Fruit fly (Drosophila melanogaster): ENCODE measurements around the gene CG42304.
A peak's percentile ranks its signal among the peaks of the same experiment; 100 is the strongest.

The CG42304 gene

DNA sequence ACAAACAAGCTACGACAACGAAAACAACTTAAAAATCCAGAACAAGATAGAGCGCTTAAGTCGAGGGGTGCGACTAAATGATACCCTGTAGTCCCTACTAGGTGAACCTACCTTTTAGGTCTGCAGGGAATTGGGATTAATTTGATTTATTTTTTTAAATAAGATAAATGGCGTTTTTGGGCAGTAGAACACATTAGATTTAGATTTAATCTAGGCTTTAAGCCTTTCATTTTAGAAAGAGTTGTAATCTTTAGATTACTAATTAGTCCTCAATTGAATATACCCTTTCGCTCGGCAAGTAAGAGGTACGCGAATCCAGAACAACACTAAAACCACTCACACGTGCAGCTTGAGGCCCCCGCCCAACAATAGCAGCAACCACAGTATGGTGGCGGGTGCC is 37.7 kb upstream of the CG42304 start (continued):
- TF ChIP-seq Met (GFP tag; optimal IDR thresholded peaks at IDR 0.05) (no peak), Gug (GFP tag; IDR thresholded peaks at IDR 0.05) (no peak), Hr38 (GFP tag; optimal IDR thresholded peaks at IDR 0.05) (no peak), CG3032 (tag; optimal IDR thresholded peaks at IDR 0.05) (peak; percentile 27), CG8632 (GFP tag; optimal IDR thresholded peaks at IDR 0.05) (no peak), fd85E (GFP tag; optimal IDR thresholded peaks at IDR 0.05) (no peak), svp (GFP tag) (peak; percentile 59), Eip78C (GFP tag) (peak; percentile 67), CG16779 (tag; optimal IDR thresholded peaks at IDR 0.05) (no peak), fkh (GFP tag; optimal IDR thresholded peaks at IDR 0.05) (no peak), CG6792 (GFP tag; optimal IDR thresholded peaks at IDR 0.05) (no peak), CG7368 (GFP tag; optimal IDR thresholded peaks at IDR 0.05) (no peak), esn (GFP tag; optimal IDR thresholded peaks at IDR 0.05) (peak; percentile 14), vri (GFP tag; optimal IDR thresholded peaks at IDR 0.05) (no peak), dac (GFP tag; optimal IDR thresholded peaks at IDR 0.05) (no peak), CG6854 (GFP tag; optimal IDR thresholded peaks at IDR 0.05) (no peak), CG11294 (GFP tag; IDR thresholded peaks at IDR 0.05) (no peak), lz (GFP tag; optimal IDR thresholded peaks at IDR 0.05) (no peak), Sox14 (GFP tag; optimal IDR thresholded peaks at IDR 0.05) (no peak), Sox102F (GFP tag; optimal IDR thresholded peaks at IDR 0.05) (no peak), CG10669 (GFP tag; optimal IDR thresholded peaks at IDR 0.05) (peak; percentile 14), CG31627 (GFP tag; optimal IDR thresholded peaks at IDR 0.05) (peak; percentile 5), achi (GFP tag; optimal IDR thresholded peaks at IDR 0.05) (no peak), Smox (GFP tag; optimal IDR thresholded peaks at IDR 0.05) (no peak)

DNA sequence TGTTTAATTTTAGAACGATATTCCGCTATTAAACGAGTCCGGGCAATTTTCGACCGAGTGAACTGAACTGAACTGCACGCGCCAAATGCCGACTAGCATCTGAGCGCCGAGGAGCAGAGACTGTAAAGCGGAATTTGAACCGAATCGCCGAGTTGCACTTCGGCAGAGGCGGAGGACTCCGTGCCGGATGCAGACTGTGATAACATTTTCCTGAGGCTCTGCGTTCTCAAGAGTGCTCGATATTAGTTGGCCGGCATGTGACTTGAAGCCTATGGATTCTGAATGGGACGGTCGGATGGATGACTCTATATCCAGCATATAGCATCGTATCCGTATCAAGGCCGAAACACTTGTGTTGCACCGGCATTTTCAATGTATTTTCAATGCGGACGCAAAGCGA is 21.9 kb upstream of the CG42304 start, which contains the start of gene Pxn:
Gene Pxn (minus strand): TSS at position 101 of the 400 bp plus-strand sequence.
- TF ChIP-seq Sox102F (GFP tag; optimal IDR thresholded peaks at IDR 0.05) (no peak), Eip78C (GFP tag) (peak; percentile 5)

DNA sequence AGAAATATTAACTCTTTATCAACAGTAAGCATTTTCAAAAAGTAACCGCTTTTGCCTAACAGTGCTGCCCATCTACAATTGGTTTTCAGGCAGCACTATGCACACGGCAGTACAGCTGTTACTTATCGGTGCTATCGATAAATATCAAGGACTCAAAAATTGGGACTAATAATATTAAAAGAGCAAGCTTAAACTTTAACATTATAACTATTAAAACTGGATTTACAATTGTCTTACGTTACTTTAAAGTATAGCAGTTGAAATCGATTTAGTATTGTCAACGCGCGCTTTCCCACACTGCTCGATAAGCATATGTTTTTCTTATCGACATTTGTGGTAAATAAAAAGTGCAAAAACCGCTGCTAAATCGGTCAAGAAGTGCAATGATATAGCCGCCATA is 20.5 kb upstream of the CG42304 start, which contains the start of the genes CG42245 and MEP-1:
Gene CG42245 (plus strand): TSS at position 310 of the 400 bp plus-strand sequence.
Gene MEP-1 (plus strand): TSS at position 310 of the 400 bp plus-strand sequence.
- TF ChIP-seq cyc (GFP tag; optimal IDR thresholded peaks at IDR 0.05) (peak; percentile 61), CG3919 (GFP tag; optimal IDR thresholded peaks at IDR 0.05) (peak; percentile 66), CG3032 (tag; optimal IDR thresholded peaks at IDR 0.05) (no peak), CG8632 (GFP tag; optimal IDR thresholded peaks at IDR 0.05) (peak; percentile 26), CG6163 (GFP tag; IDR thresholded peaks at IDR 0.05) (no peak), Blimp-1 (GFP tag; optimal IDR thresholded peaks at IDR 0.05) (no peak), CG10631 (GFP tag; optimal IDR thresholded peaks at IDR 0.05) (peak; percentile 55), CG6276 (GFP tag; optimal IDR thresholded peaks at IDR 0.05) (no peak), CG8119 (GFP tag; IDR thresholded peaks at IDR 0.05) (no peak), CG10669 (GFP tag; optimal IDR thresholded peaks at IDR 0.05) (peak; percentile 19), CG6808 (GFP tag; optimal IDR thresholded peaks at IDR 0.05) (peak; percentile 100), lz (GFP tag; optimal IDR thresholded peaks at IDR 0.05) (peak; percentile 48), fkh (GFP tag; optimal IDR thresholded peaks at IDR 0.05) (peak; percentile 43), spab (GFP tag; optimal IDR thresholded peaks at IDR 0.05) (no peak), CG15336 (GFP tag; IDR thresholded peaks at IDR 0.05) (no peak), esn (GFP tag; optimal IDR thresholded peaks at IDR 0.05) (peak; percentile 65), CG34406 (GFP tag; optimal IDR thresholded peaks at IDR 0.05) (peak; percentile 37), vri (GFP tag; optimal IDR thresholded peaks at IDR 0.05) (peak; percentile 67), Sox14 (GFP tag; optimal IDR thresholded peaks at IDR 0.05) (peak; percentile 57), ss (GFP tag; optimal IDR thresholded peaks at IDR 0.05) (peak in 1 of 2 experiments; percentile 20), Eip78C (GFP tag) (peak; percentile 69), pdm3 (GFP tag; optimal IDR thresholded peaks at IDR 0.05) (peak; percentile 62), Hr4 (GFP tag; optimal IDR thresholded peaks at IDR 0.05) (peak; percentile 57), dac (GFP tag; optimal IDR thresholded peaks at IDR 0.05) (no peak), svp (GFP tag) (peak; percentile 80), Ets21C (GFP tag; optimal IDR thresholded peaks at IDR 0.05) (peak; percentile 20), CG32006 (GFP tag; optimal IDR thresholded peaks at IDR 0.05) (peak; percentile 14), Eip75B (GFP tag; optimal IDR thresholded peaks at IDR 0.05) (peak; percentile 61), acj6 (GFP tag; optimal IDR thresholded peaks at IDR 0.05) (peak; percentile 52), fd85E (GFP tag; optimal IDR thresholded peaks at IDR 0.05) (no peak), CG6854 (GFP tag; optimal IDR thresholded peaks at IDR 0.05) (no peak), CG11902 (GFP tag; optimal IDR thresholded peaks at IDR 0.05) (no peak), Sox15 (GFP tag; optimal IDR thresholded peaks at IDR 0.05) (no peak), CG11762 (GFP tag; optimal IDR thresholded peaks at IDR 0.05; ENCODE audit: insufficient read depth) (no peak), CG8319 (GFP tag; optimal IDR thresholded peaks at IDR 0.05) (peak; percentile 29), CG4318 (GFP tag; optimal IDR thresholded peaks at IDR 0.05) (no peak), Smox (GFP tag; optimal IDR thresholded peaks at IDR 0.05) (peak; percentile 60), achi (GFP tag; optimal IDR thresholded peaks at IDR 0.05) (peak; percentile 26)

Data from whole organism, prepupa.